Fruit fly (Drosophila melanogaster) whole organism: ENCODE data around the gene ppk22.

ENCODE experiments used
- CG8478 ChIP-seq: fragments of >200 bp; optimal IDR thresholded peaks from 2 replicates; lab custom pipeline; 2018; ENCODE audit warnings: inconsistent platforms
- pan ChIP-seq: fragments of >200 bp; optimal IDR thresholded peaks from 2 replicates; lab custom pipeline; 2017

DNA sequence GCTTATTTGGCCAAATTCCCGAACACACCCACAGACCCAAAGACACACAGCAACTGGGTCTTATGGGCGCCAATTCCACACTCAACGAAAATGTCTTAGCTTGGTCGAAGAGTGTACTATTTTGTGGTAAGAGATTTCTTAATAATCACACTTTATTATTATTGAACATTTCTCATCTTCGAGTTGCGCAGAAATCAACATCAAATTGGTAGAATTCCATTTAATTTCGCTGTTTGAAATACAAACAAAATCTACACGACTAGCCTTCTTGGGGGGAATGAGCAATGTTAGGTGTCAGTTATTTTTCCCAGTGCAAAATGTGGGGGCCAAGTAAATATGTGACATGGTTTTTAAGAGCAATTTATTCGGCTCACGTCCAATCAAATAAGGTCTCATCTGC, 31.3 kb upstream of the ppk22 start:
- TF ChIP-seq CG8478 (lab: Kevin White, UChicago) (no peak), pan (no peak)
